Fruit fly (Drosophila melanogaster) whole organism, embryonic: ENCODE data around the gene bys.

ENCODE experiments used
- Asciz ChIP-seq: fragments of 200-800 bp; sonication (Bioruptor generic); optimal IDR thresholded peaks from 2 replicates; lab custom pipeline; 2017; ENCODE audit warnings: missing biosample characterization, mild to moderate bottlenecking, missing genetic modification characterization, missing genetic modification reagents
- CG10274 ChIP-seq: fragments of 200-800 bp; sonication (Bioruptor generic); optimal IDR thresholded peaks from 3 replicates; lab custom pipeline; 2017; ENCODE audit warnings: missing biosample characterization, mild to moderate bottlenecking, missing genetic modification characterization
- CG10543 ChIP-seq: fragments of 200-800 bp; sonication (Bioruptor generic); optimal IDR thresholded peaks from 3 replicates; lab custom pipeline; 2017; ENCODE audit warnings: missing biosample characterization, mild to moderate bottlenecking, missing genetic modification characterization, moderate library complexity
- CG11504 ChIP-seq: fragments of 200-800 bp; sonication (Bioruptor generic); optimal IDR thresholded peaks from 3 replicates; lab custom pipeline; 2019; ENCODE audit warnings: missing biosample characterization, mild to moderate bottlenecking, missing genetic modification characterization, moderate library complexity
- CG12155 ChIP-seq: fragments of 200-800 bp; sonication (Bioruptor generic); optimal IDR thresholded peaks from 3 replicates; lab custom pipeline; 2016; ENCODE audit warnings: missing biosample characterization, missing genetic modification characterization
- CG12942 ChIP-seq: fragments of 200-800 bp; sonication (Bioruptor generic); optimal IDR thresholded peaks from 3 replicates; lab custom pipeline; 2016; ENCODE audit warnings: missing biosample characterization, missing genetic modification characterization
- CG15073 ChIP-seq: fragments of 200-800 bp; sonication (Bioruptor generic); optimal IDR thresholded peaks from 2 replicates; lab custom pipeline; 2016; ENCODE audit warnings: missing biosample characterization, missing genetic modification characterization
- CG16779 ChIP-seq: fragments of 200-800 bp; sonication (Bioruptor generic); IDR thresholded peaks from 2 replicates; pipeline ENCODE4 v1.3.6; 2022; ENCODE audit warnings: missing biosample characterization, missing genetic modification characterization
- CG2120 ChIP-seq: fragments of 200-800 bp; sonication (Bioruptor generic); optimal IDR thresholded peaks from 3 replicates; lab custom pipeline; 2016; ENCODE audit warnings: missing biosample characterization, missing genetic modification characterization
- CG32532 ChIP-seq: fragments of 200-800 bp; sonication (Bioruptor generic); IDR thresholded peaks from 2 replicates; pipeline ENCODE4 v1.3.6; 2022; ENCODE audit warnings: missing biosample characterization, missing genetic modification characterization
- CG33213 ChIP-seq: fragments of 200-800 bp; sonication (Bioruptor generic); optimal IDR thresholded peaks from 3 replicates; lab custom pipeline; 2016; ENCODE audit warnings: missing biosample characterization, missing genetic modification characterization
- CG42726 ChIP-seq: fragments of 200-800 bp; sonication (Bioruptor generic); IDR thresholded peaks from 2 replicates; pipeline ENCODE4 v1.3.6; 2022; ENCODE audit warnings: missing biosample characterization, missing genetic modification characterization; ENCODE audit not compliant: partially characterized antibody
- CG4404 ChIP-seq: fragments of 200-800 bp; sonication (Bioruptor generic); IDR thresholded peaks from 2 replicates; pipeline ENCODE4 v1.3.6; 2022; ENCODE audit warnings: missing biosample characterization, missing genetic modification characterization
- CG6791 ChIP-seq: fragments of 200-800 bp; sonication (Bioruptor generic); IDR thresholded peaks from 3 replicates; pipeline ENCODE4 v1.3.6; 2022; ENCODE audit warnings: missing biosample characterization, missing genetic modification characterization; ENCODE audit not compliant: partially characterized antibody
- CG7556 ChIP-seq: fragments of 200-800 bp; sonication (Bioruptor generic); optimal IDR thresholded peaks from 2 replicates; lab custom pipeline; 2017; ENCODE audit warnings: missing biosample characterization, mild to moderate bottlenecking, missing genetic modification characterization
- CG9609 ChIP-seq: fragments of 200-800 bp; sonication (Bioruptor generic); optimal IDR thresholded peaks from 3 replicates; lab custom pipeline; 2016; ENCODE audit warnings: missing biosample characterization, missing genetic modification characterization
- Dbx ChIP-seq: fragments of 200-800 bp; sonication (Bioruptor generic); IDR thresholded peaks from 3 replicates; pipeline ENCODE4 v1.3.6; 2022; ENCODE audit warnings: missing biosample characterization, missing genetic modification characterization
- GATAe ChIP-seq: fragments of 200-800 bp; sonication (Bioruptor generic); conservative IDR thresholded peaks from 2 replicates; pipeline ENCODE4 v1.3.6; 2022; ENCODE audit warnings: missing biosample characterization, missing genetic modification characterization
- Gsc ChIP-seq: fragments of 200-800 bp; sonication (Bioruptor generic); IDR thresholded peaks from 2 replicates; pipeline ENCODE4 v1.3.6; 2022; ENCODE audit warnings: missing biosample characterization, missing genetic modification characterization
- Hmx ChIP-seq: fragments of 200-800 bp; sonication (Bioruptor generic); optimal IDR thresholded peaks from 2 replicates; lab custom pipeline; 2016; ENCODE audit warnings: missing biosample characterization, missing genetic modification characterization
- Hsf ChIP-seq: fragments of 200-800 bp; sonication (Bioruptor generic); optimal IDR thresholded peaks from 3 replicates; lab custom pipeline; 2016; ENCODE audit warnings: missing biosample characterization, missing genetic modification characterization
- Lhr ChIP-seq: fragments of 200-800 bp; sonication (Bioruptor generic); optimal IDR thresholded peaks from 3 replicates; lab custom pipeline; 2017; ENCODE audit warnings: mild to moderate bottlenecking, missing biosample characterization, missing genetic modification reagents, missing genetic modification characterization
- Max ChIP-seq: fragments of 200-800 bp; sonication (Bioruptor generic); optimal IDR thresholded peaks from 2 replicates; lab custom pipeline; 2016; ENCODE audit warnings: missing biosample characterization, mild to moderate bottlenecking, missing genetic modification characterization
- Med ChIP-seq: fragments of 200-800 bp; sonication (Bioruptor generic); peaks from one replicate; lab custom pipeline; 2016; ENCODE audit warnings: missing biosample characterization, missing genetic modification characterization, mild to moderate bottlenecking, inconsistent platforms, moderate library complexity
- Six4 ChIP-seq: fragments of 200-800 bp; sonication (Bioruptor generic); optimal IDR thresholded peaks from 2 replicates; lab custom pipeline; 2016; ENCODE audit warnings: missing biosample characterization, missing genetic modification characterization
- Vsx1 ChIP-seq: fragments of 200-800 bp; sonication (Bioruptor generic); optimal IDR thresholded peaks from 2 replicates; lab custom pipeline; 2017; ENCODE audit warnings: missing biosample characterization, mild to moderate bottlenecking, missing genetic modification characterization, missing genetic modification reagents
- YL-1 ChIP-seq: fragments of 200-800 bp; sonication (Bioruptor generic); optimal IDR thresholded peaks from 3 replicates; lab custom pipeline; 2017; ENCODE audit warnings: missing biosample characterization, mild to moderate bottlenecking, missing genetic modification characterization
- ab ChIP-seq: fragments of 200-800 bp; sonication (Bioruptor generic); optimal IDR thresholded peaks from 2 replicates; lab custom pipeline; 2016; ENCODE audit warnings: missing biosample characterization, missing genetic modification characterization
- abd-A ChIP-seq: fragments of 200-800 bp; sonication (Bioruptor generic); optimal IDR thresholded peaks from 3 replicates; lab custom pipeline; 2019; ENCODE audit warnings: missing biosample characterization, mild to moderate bottlenecking, missing genetic modification characterization, moderate library complexity
- al ChIP-seq: fragments of 200-800 bp; sonication (Bioruptor generic); IDR thresholded peaks from 2 replicates; pipeline ENCODE4 v1.3.6; 2022; ENCODE audit warnings: missing biosample characterization, missing genetic modification characterization
- amos ChIP-seq: fragments of 200-800 bp; sonication (Bioruptor generic); IDR thresholded peaks from 2 replicates; pipeline ENCODE4 v1.3.6; 2022; ENCODE audit warnings: missing biosample characterization, missing genetic modification characterization; ENCODE audit not compliant: partially characterized antibody
- ase ChIP-seq: fragments of 200-800 bp; sonication (Bioruptor generic); IDR thresholded peaks from 3 replicates; pipeline ENCODE4 v1.3.6; 2022; ENCODE audit warnings: missing biosample characterization, missing genetic modification characterization
- ash1 ChIP-seq: fragments of 200-800 bp; sonication (Bioruptor generic); optimal IDR thresholded peaks from 2 replicates; lab custom pipeline; 2018; ENCODE audit warnings: missing biosample characterization, mild to moderate bottlenecking, missing genetic modification characterization
- bsh ChIP-seq, 2 experiments: fragments of 200-800 bp; sonication (Bioruptor generic); optimal IDR thresholded peaks; 2 replicates each; lab custom pipeline; 2017 to 2018; ENCODE audit warnings: mild to moderate bottlenecking in 2 of 2, missing biosample characterization in 2 of 2, missing genetic modification characterization in 2 of 2, moderate library complexity in 1 of 2
- croc ChIP-seq: fragments of 200-800 bp; sonication (Bioruptor generic); conservative IDR thresholded peaks from 3 replicates; pipeline ENCODE4 v1.3.6; 2022; ENCODE audit warnings: missing biosample characterization, missing genetic modification characterization
- danr ChIP-seq: fragments of 200-800 bp; sonication (Bioruptor generic); IDR thresholded peaks from 2 replicates; pipeline ENCODE4 v1.3.6; 2022; ENCODE audit warnings: missing biosample characterization, missing genetic modification characterization
- disco-r ChIP-seq: fragments of 200-800 bp; sonication (Bioruptor generic); optimal IDR thresholded peaks from 2 replicates; lab custom pipeline; 2016; ENCODE audit warnings: missing biosample characterization, missing genetic modification characterization
- eyg ChIP-seq: fragments of 200-800 bp; sonication (Bioruptor generic); optimal IDR thresholded peaks from 3 replicates; lab custom pipeline; 2016; ENCODE audit warnings: missing biosample characterization, missing genetic modification characterization
- org-1 ChIP-seq: fragments of 200-800 bp; sonication (Bioruptor generic); optimal IDR thresholded peaks from 2 replicates; lab custom pipeline; 2017; ENCODE audit warnings: missing biosample characterization, missing genetic modification characterization
- pb ChIP-seq: fragments of 200-800 bp; sonication (Bioruptor generic); optimal IDR thresholded peaks from 3 replicates; lab custom pipeline; 2016; ENCODE audit warnings: missing biosample characterization, missing genetic modification characterization
- ranshi ChIP-seq: fragments of 200-800 bp; sonication (Bioruptor generic); IDR thresholded peaks from 2 replicates; pipeline ENCODE4 v1.3.6; 2022; ENCODE audit warnings: missing biosample characterization, missing genetic modification characterization
- run ChIP-seq: fragments of 200-800 bp; sonication (Bioruptor generic); optimal IDR thresholded peaks from 3 replicates; lab custom pipeline; 2018; ENCODE audit warnings: missing biosample characterization, mild to moderate bottlenecking, missing genetic modification characterization
- seq ChIP-seq: fragments of 200-800 bp; sonication (Bioruptor generic); IDR thresholded peaks from 2 replicates; pipeline ENCODE4 v1.3.6; 2022; ENCODE audit warnings: missing biosample characterization, missing genetic modification characterization
- tin ChIP-seq: fragments of 200-800 bp; sonication (Bioruptor generic); optimal IDR thresholded peaks from 3 replicates; lab custom pipeline; 2016; ENCODE audit warnings: missing biosample characterization, missing genetic modification characterization
- tio ChIP-seq: fragments of 200-800 bp; sonication (Bioruptor generic); optimal IDR thresholded peaks from 2 replicates; lab custom pipeline; 2017; ENCODE audit warnings: missing biosample characterization, missing genetic modification characterization, inconsistent platforms
- trem ChIP-seq: fragments of 200-800 bp; optimal IDR thresholded peaks from 3 replicates; lab custom pipeline; 2019; ENCODE audit warnings: missing biosample characterization, mild to moderate bottlenecking, missing genetic modification characterization, moderate library complexity
- tup ChIP-seq: fragments of 200-800 bp; sonication (Bioruptor generic); optimal IDR thresholded peaks from 2 replicates; lab custom pipeline; 2016; ENCODE audit warnings: missing biosample characterization, mild to moderate bottlenecking, missing genetic modification characterization, moderate library complexity
- z ChIP-seq: fragments of 200-800 bp; sonication (Bioruptor generic); IDR thresholded peaks from 3 replicates; pipeline ENCODE4 v1.3.6; 2022; ENCODE audit warnings: missing biosample characterization, missing genetic modification characterization

The bys gene

dm6 chrX:7908239-7909068 lies 6.8 kb downstream of the bys start, which contains the start of the genes dpr14 and spidey (continued):
- no peak for TF ChIP-seq z (GFP tag; lab: Robert Waterston, UW)
- peak; percentile 69 for TF ChIP-seq CG4404 (GFP tag; lab: Robert Waterston, UW)
- peak; percentile 81 for TF ChIP-seq ab (GFP tag; lab: Kevin White, UChicago)
- TF ChIP-seq CG15073 = peak; percentile 59
- TF ChIP-seq CG6791 = peak; percentile 52; the same call in 2 of the 3 replicates
- peak; percentile 95 for TF ChIP-seq CG10543 (GFP tag; lab: Kevin White, UChicago)
- peak; percentile 89 for TF ChIP-seq CG11504 (tag; lab: Kevin White, UChicago)
- peak; percentile 22; the same call in 1 of the 2 replicates for TF ChIP-seq amos (GFP tag; lab: Robert Waterston, UW)
- TF ChIP-seq Vsx1 (GFP tag; lab: Kevin White, UChicago) = peak; percentile 82
- peak; percentile 80 for TF ChIP-seq CG33213 (GFP tag; lab: Kevin White, UChicago)
- TF ChIP-seq bsh (GFP tag; optimal IDR thresholded peaks at IDR 0.05; lab: Kevin White, UChicago) = peak; percentile 44 to 92
- peak; percentile 88 for TF ChIP-seq ranshi
- TF ChIP-seq croc (GFP tag; lab: Robert Waterston, UW) = peak; percentile 75
- TF ChIP-seq tin (GFP tag; lab: Kevin White, UChicago) = peak; percentile 86
- peak; percentile 96 for TF ChIP-seq CG2120 (GFP tag; lab: Kevin White, UChicago)
- TF ChIP-seq Hmx (GFP tag; lab: Kevin White, UChicago) = peak; percentile 65
- peak; percentile 74 for TF ChIP-seq CG12942
- TF ChIP-seq Six4 (GFP tag; lab: Kevin White, UChicago) = peak; percentile 78
- TF ChIP-seq disco-r (GFP tag; lab: Kevin White, UChicago) = peak; percentile 71
- peak; percentile 98 for TF ChIP-seq Med (GFP tag; lab: Kevin White, UChicago)
- TF ChIP-seq CG12155 (GFP tag; lab: Kevin White, UChicago) = peak; percentile 84
- TF ChIP-seq CG9609 = peak; percentile 84
- TF ChIP-seq al (GFP tag; lab: Robert Waterston, UW) = peak; percentile 88
- peak; percentile 84 for TF ChIP-seq danr (GFP tag; lab: Robert Waterston, UW)
- TF ChIP-seq ash1 = no peak
- TF ChIP-seq Gsc (GFP tag; lab: Robert Waterston, UW) = peak; percentile 62
- TF ChIP-seq pb (GFP tag; lab: Kevin White, UChicago) = peak; percentile 22
- peak; percentile 90 for TF ChIP-seq Dbx (GFP tag; lab: Robert Waterston, UW)
- TF ChIP-seq GATAe (GFP tag; lab: Robert Waterston, UW) = peak; percentile 93
- TF ChIP-seq CG32532 (GFP tag; lab: Robert Waterston, UW) = peak; percentile 94
- TF ChIP-seq ase = peak; percentile 86
- peak; percentile 95 for TF ChIP-seq seq (GFP tag; lab: Robert Waterston, UW)
- TF ChIP-seq trem (tag; lab: Kevin White, UChicago) = peak; percentile 81
- TF ChIP-seq CG7556 = peak; percentile 90
- peak; percentile 57 for TF ChIP-seq Lhr (GFP tag; lab: Kevin White, UChicago)
- peak; percentile 69 for TF ChIP-seq CG10274 (GFP tag; lab: Kevin White, UChicago)
- TF ChIP-seq CG42726 (GFP tag; lab: Robert Waterston, UW) = no peak
- TF ChIP-seq Hsf (GFP tag; lab: Kevin White, UChicago) = peak; percentile 88
- TF ChIP-seq abd-A (tag; lab: Kevin White, UChicago) = peak; percentile 92
- TF ChIP-seq YL-1 (GFP tag; lab: Kevin White, UChicago) = peak; percentile 88
- no peak for TF ChIP-seq tio (GFP tag; lab: Kevin White, UChicago)
- peak; percentile 67 for TF ChIP-seq eyg (GFP tag; lab: Kevin White, UChicago)
- peak; percentile 77 for TF ChIP-seq Asciz
- TF ChIP-seq CG16779 (GFP tag; lab: Robert Waterston, UW) = peak; percentile 81
- TF ChIP-seq run (tag; lab: Kevin White, UChicago) = peak; percentile 84
- TF ChIP-seq tup (GFP tag; lab: Kevin White, UChicago) = peak; percentile 82
- TF ChIP-seq Max (GFP tag; lab: Kevin White, UChicago) = peak; percentile 84
- TF ChIP-seq org-1 (GFP tag; lab: Kevin White, UChicago) = peak; percentile 89
